Worm (Caenorhabditis elegans) whole organism, L1 larva: ENCODE measurements around the gene srh-100.

ENCODE experiments used
- Y116A8C.19 ChIP-seq: sonication (generic microtip); optimal IDR thresholded peaks from 2 replicates; lab custom pipeline; 2016; ENCODE audit warnings: missing compliant biosample characterization, missing genetic modification characterization, borderline replicate concordance
- aha-1 ChIP-seq: fragments of 150-350 bp; optimal IDR thresholded peaks from 2 replicates; lab custom pipeline; 2014; ENCODE audit warnings: missing biosample characterization, missing genetic modification characterization
- alr-1 ChIP-seq: fragments of 200-800 bp; sonication (Bioruptor generic); optimal IDR thresholded peaks from 2 replicates; lab custom pipeline; 2018; ENCODE audit warnings: borderline replicate concordance, mild to moderate bottlenecking, missing genetic modification characterization, missing compliant biosample characterization
- aly-2 ChIP-seq: fragments of 150-350 bp; optimal IDR thresholded peaks from 2 replicates; lab custom pipeline; 2014; ENCODE audit warnings: missing biosample characterization, missing genetic modification characterization
- blmp-1 ChIP-seq: fragments of 150-350 bp; optimal IDR thresholded peaks from 2 replicates; lab custom pipeline; 2014; ENCODE audit warnings: missing biosample characterization, missing genetic modification characterization
- ceh-8 ChIP-seq: fragments of 200-800 bp; sonication (Bioruptor generic); optimal IDR thresholded peaks from 2 replicates; lab custom pipeline; 2018; ENCODE audit warnings: mild to moderate bottlenecking, missing genetic modification characterization, moderate library complexity, missing compliant biosample characterization
- ceh-82 ChIP-seq, 3 experiments: fragments of 150-350 bp in 1 of 3; sonication (generic microtip) in 2 of 3; optimal IDR thresholded peaks; 2 replicates each; lab custom pipeline; 2014 to 2017; ENCODE audit warnings: missing biosample characterization in 3 of 3, missing genetic modification characterization in 3 of 3
- dpl-1 ChIP-seq, 3 experiments: fragments of 150-350 bp in 2 of 3; sonication (generic microtip) in 1 of 3; optimal IDR thresholded peaks; 2 replicates each; lab custom pipeline; 2014 to 2017; ENCODE audit warnings: missing biosample characterization in 3 of 3, missing genetic modification characterization in 3 of 3, missing genetic modification reagents in 3 of 3
- efl-1 ChIP-seq, 4 experiments: fragments of 150-350 bp; optimal IDR thresholded peaks in 3 of 4; peaks in 1 of 4; 1 replicate in 1 of 4; 2 replicates in 3 of 4; lab custom pipeline; 2014; ENCODE audit warnings: missing biosample characterization in 2 of 4, missing genetic modification characterization in 2 of 4, missing genetic modification reagents in 2 of 4
- efl-3 ChIP-seq: fragments of 200-800 bp; sonication (Bioruptor generic); optimal IDR thresholded peaks from 2 replicates; lab custom pipeline; 2018; ENCODE audit warnings: mild to moderate bottlenecking, missing genetic modification characterization, missing compliant biosample characterization
- egl-27 ChIP-seq, 2 experiments: fragments of 150-350 bp in 1 of 2; sonication (generic microtip); optimal IDR thresholded peaks; 3 replicates each; lab custom pipeline; 2017 to 2018; ENCODE audit warnings: missing biosample characterization in 2 of 2, missing genetic modification characterization in 2 of 2, missing genetic modification reagents in 2 of 2
- ets-5 ChIP-seq: fragments of 200-800 bp; sonication (Bioruptor generic); IDR thresholded peaks from 2 replicates; pipeline ENCODE4 v1.3.6; 2022; ENCODE audit warnings: missing genetic modification characterization, missing compliant biosample characterization
- grh-1 ChIP-seq: fragments of 200-800 bp; sonication (Bioruptor generic); IDR thresholded peaks from 2 replicates; pipeline ENCODE4 v1.3.6; 2022; ENCODE audit warnings: missing genetic modification reagents, missing genetic modification characterization, missing compliant biosample characterization
- hlh-17 ChIP-seq: fragments of 200-800 bp; sonication (Bioruptor generic); optimal IDR thresholded peaks from 2 replicates; lab custom pipeline; 2018; ENCODE audit warnings: missing genetic modification characterization, mild to moderate bottlenecking, missing compliant biosample characterization, moderate library complexity, borderline replicate concordance
- jun-1 ChIP-seq: fragments of 150-350 bp; optimal IDR thresholded peaks from 2 replicates; lab custom pipeline; 2014; ENCODE audit warnings: missing biosample characterization, missing genetic modification reagents, missing genetic modification characterization
- lin-14 ChIP-seq: fragments of 200-800 bp; sonication (Bioruptor generic); optimal IDR thresholded peaks from 2 replicates; lab custom pipeline; 2018; ENCODE audit warnings: mild to moderate bottlenecking, missing genetic modification characterization, moderate library complexity, missing compliant biosample characterization
- lin-35 ChIP-seq, 2 experiments: fragments of 150-350 bp; optimal IDR thresholded peaks; 2 replicates each; lab custom pipeline; 2014; ENCODE audit warnings: missing biosample characterization in 2 of 2, missing genetic modification characterization in 2 of 2, missing genetic modification reagents in 2 of 2
- lsy-2 ChIP-seq, 2 experiments: fragments of 150-350 bp; optimal IDR thresholded peaks; 2 replicates each; lab custom pipeline; 2014; ENCODE audit warnings: missing biosample characterization in 2 of 2, missing genetic modification characterization in 2 of 2
- mab-9 ChIP-seq: fragments of 200-800 bp; sonication (Bioruptor generic); IDR thresholded peaks from 2 replicates; pipeline ENCODE4 v1.3.6; 2022; ENCODE audit warnings: missing genetic modification reagents, missing genetic modification characterization, missing compliant biosample characterization
- mdl-1 ChIP-seq, 2 experiments: fragments of 150-350 bp; optimal IDR thresholded peaks; 2 replicates each; lab custom pipeline; 2014 to 2017; ENCODE audit warnings: missing biosample characterization in 2 of 2, missing genetic modification characterization in 2 of 2, inconsistent platforms in 1 of 2
- mef-2 ChIP-seq: fragments of 150-350 bp; optimal IDR thresholded peaks from 2 replicates; lab custom pipeline; 2014; ENCODE audit warnings: missing biosample characterization, missing genetic modification characterization
- nhr-19 ChIP-seq: fragments of 200-800 bp; sonication (Bioruptor generic); conservative IDR thresholded peaks from 2 replicates; pipeline ENCODE4 v1.3.6; 2022; ENCODE audit warnings: missing genetic modification characterization, missing compliant biosample characterization
- nhr-237 ChIP-seq: fragments of 150-350 bp; optimal IDR thresholded peaks from 2 replicates; lab custom pipeline; 2014; ENCODE audit warnings: missing biosample characterization, missing genetic modification characterization
- nhr-76 ChIP-seq: sonication (generic microtip); optimal IDR thresholded peaks from 2 replicates; lab custom pipeline; 2017; ENCODE audit warnings: missing biosample characterization, missing genetic modification characterization
- pax-3 ChIP-seq: fragments of 200-800 bp; sonication (Bioruptor generic); optimal IDR thresholded peaks from 2 replicates; lab custom pipeline; 2018; ENCODE audit warnings: mild to moderate bottlenecking, missing genetic modification characterization, moderate library complexity, missing compliant biosample characterization
- sox-4 ChIP-seq: sonication (generic microtip); optimal IDR thresholded peaks from 2 replicates; lab custom pipeline; 2016; ENCODE audit warnings: missing genetic modification characterization, missing compliant biosample characterization
- sptf-1 ChIP-seq: fragments of 150-350 bp; optimal IDR thresholded peaks from 2 replicates; lab custom pipeline; 2014; ENCODE audit warnings: missing biosample characterization, missing genetic modification characterization
- swsn-7 ChIP-seq: sonication (generic microtip); optimal IDR thresholded peaks from 2 replicates; lab custom pipeline; 2016; ENCODE audit warnings: missing genetic modification characterization, missing compliant biosample characterization
- tlp-1 ChIP-seq: fragments of 150-350 bp; optimal IDR thresholded peaks from 2 replicates; lab custom pipeline; 2014; ENCODE audit warnings: missing biosample characterization, missing genetic modification characterization
- unc-130 ChIP-seq: fragments of 150-350 bp; optimal IDR thresholded peaks from 2 replicates; lab custom pipeline; 2017; ENCODE audit warnings: missing biosample characterization, missing genetic modification characterization, inconsistent platforms
- unc-62 ChIP-seq: fragments of 150-350 bp; optimal IDR thresholded peaks from 2 replicates; lab custom pipeline; 2014; ENCODE audit warnings: missing biosample characterization, missing genetic modification reagents, missing genetic modification characterization
- unc-86 ChIP-seq: sonication (generic microtip); optimal IDR thresholded peaks from 2 replicates; lab custom pipeline; 2016; ENCODE audit warnings: missing genetic modification characterization, missing compliant biosample characterization
- zag-1 ChIP-seq: fragments of 150-350 bp; optimal IDR thresholded peaks from 2 replicates; lab custom pipeline; 2014; ENCODE audit warnings: missing biosample characterization, missing genetic modification characterization
- zip-4 ChIP-seq: fragments of 200-800 bp; sonication (Bioruptor generic); optimal IDR thresholded peaks from 2 replicates; lab custom pipeline; 2018; ENCODE audit warnings: mild to moderate bottlenecking, missing genetic modification characterization, moderate library complexity, missing compliant biosample characterization
- ztf-11 ChIP-seq, 2 experiments: sonication (generic microtip); optimal IDR thresholded peaks; 2 replicates each; lab custom pipeline; 2016 to 2017; ENCODE audit warnings: missing genetic modification characterization in 2 of 2, missing biosample characterization in 1 of 2, missing compliant biosample characterization in 1 of 2
- ztf-4 ChIP-seq: fragments of 150-350 bp; optimal IDR thresholded peaks from 2 replicates; lab custom pipeline; 2014; ENCODE audit warnings: missing biosample characterization, missing genetic modification characterization

srh-100 gene

DNA sequence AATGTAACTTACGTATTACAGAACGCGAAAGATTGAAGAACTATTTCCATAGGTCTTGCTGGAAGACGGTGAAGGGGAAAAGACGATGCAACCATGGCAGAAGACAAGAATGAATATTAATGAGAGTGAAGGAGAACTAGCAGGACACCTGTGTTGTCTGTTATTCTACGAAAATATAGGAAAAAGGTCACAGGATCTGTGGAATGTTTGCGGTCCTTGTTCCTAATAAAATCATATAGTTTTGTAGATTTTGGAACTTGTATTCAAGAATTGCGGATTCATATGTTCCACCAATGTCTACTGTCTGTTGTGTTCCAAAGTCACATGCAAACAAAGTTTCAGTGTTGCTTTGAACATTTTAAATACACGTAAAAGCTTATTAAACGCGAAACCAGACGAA lies 37.7 kb upstream of the srh-100 start, which contains the start of gene sdz-11:
Gene sdz-11, minus strand, starts transcription at position 101 of the 400 bp plus-strand sequence.
- TF ChIP-seq lin-14 (GFP tag; lab: Kevin White, UChicago) (no peak), zip-4 (GFP tag; lab: Kevin White, UChicago) (no peak), ceh-82 (tag; optimal IDR thresholded peaks at IDR 0.05; lab: Kevin White, UChicago) (no peak), unc-130 (tag; lab: Kevin White, UChicago) (no peak), mab-9 (GFP tag; lab: Robert Waterston, UW) (no peak), sox-4 (tag; lab: Kevin White, UChicago) (no peak), unc-86 (no peak), nhr-237 (tag; lab: Kevin White, UChicago) (no peak), blmp-1 (tag; lab: Kevin White, UChicago) (no peak), mef-2 (tag; lab: Kevin White, UChicago) (no peak), mdl-1 (tag; optimal IDR thresholded peaks at IDR 0.05; lab: Kevin White, UChicago) (no peak), ztf-4 (tag; lab: Kevin White, UChicago) (no peak), jun-1 (no peak), tlp-1 (tag; lab: Kevin White, UChicago) (no peak)
- TF ChIP-seq, all 84 proteins: peak for 0

DNA sequence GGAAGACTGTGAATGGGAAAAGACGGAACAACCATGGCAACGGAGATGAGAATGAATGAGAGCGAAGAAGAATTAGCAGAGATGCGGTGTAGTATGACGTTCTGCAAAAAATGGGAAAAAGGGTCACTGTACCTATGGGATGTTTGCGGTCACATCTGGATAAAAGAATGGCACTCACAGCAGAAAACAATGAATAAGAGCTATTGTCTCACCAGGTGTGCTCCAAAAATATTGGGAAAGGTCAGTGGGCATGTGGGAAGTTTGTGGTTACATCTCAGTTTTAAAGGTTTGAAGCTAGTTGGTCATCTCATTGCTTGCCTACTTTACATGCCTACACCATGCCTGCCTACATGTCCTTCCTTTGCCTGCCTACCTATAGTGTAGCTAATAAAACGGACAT lies 36.2 kb upstream of the srh-100 start, which contains the start of gene fbxb-91:
Gene fbxb-91, minus strand, starts transcription at position 101 of the 400 bp plus-strand sequence.
- TF ChIP-seq dpl-1 (GFP tag; optimal IDR thresholded peaks at IDR 0.05; lab: Kevin White, UChicago) (no peak), ets-5 (GFP tag; lab: Robert Waterston, UW) (no peak), Y116A8C.19 (no peak), hlh-17 (GFP tag; lab: Kevin White, UChicago) (no peak), sptf-1 (tag; lab: Kevin White, UChicago) (no peak), swsn-7 (tag; lab: Kevin White, UChicago) (no peak), ceh-8 (GFP tag; lab: Kevin White, UChicago) (no peak), grh-1 (no peak), efl-1 (optimal IDR thresholded peaks at IDR 0.05; lab: Kevin White, UChicago) (no peak), efl-1 (GFP tag; optimal IDR thresholded peaks at IDR 0.05 in 1 of 2; lab: Kevin White, UChicago) (no peak), jun-1 (no peak), zag-1 (tag; lab: Kevin White, UChicago) (no peak), aly-2 (tag; lab: Kevin White, UChicago) (no peak), efl-3 (GFP tag; lab: Kevin White, UChicago) (no peak), nhr-76 (no peak), lsy-2 (tag; optimal IDR thresholded peaks at IDR 0.05; lab: Kevin White, UChicago) (no peak), ztf-11 (tag; optimal IDR thresholded peaks at IDR 0.05; lab: Kevin White, UChicago) (no peak), blmp-1 (tag; lab: Kevin White, UChicago) (no peak), zip-4 (GFP tag; lab: Kevin White, UChicago) (no peak), unc-62 (GFP tag; lab: Kevin White, UChicago) (no peak)

DNA sequence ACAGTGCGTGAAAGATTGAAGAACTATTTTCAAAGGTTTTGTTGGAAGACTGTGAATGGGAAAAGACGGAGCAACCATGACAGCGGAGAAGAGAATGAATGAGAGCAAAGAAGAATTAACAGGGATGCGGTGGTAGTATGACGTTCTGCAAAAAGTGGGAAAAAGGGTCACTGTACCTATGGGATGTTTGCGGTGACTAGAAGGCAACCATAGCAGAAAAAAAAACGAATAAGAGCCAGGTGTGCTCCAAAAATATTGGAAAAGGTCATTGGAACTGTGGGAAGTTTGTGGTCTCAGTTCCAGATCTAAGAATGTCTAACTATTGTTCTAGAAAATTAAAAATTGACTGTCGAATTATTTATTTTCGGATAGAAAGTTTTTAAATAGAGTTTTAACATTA lies 34.2 kb upstream of the srh-100 start, which contains the start of gene fbxb-90:
Gene fbxb-90, minus strand, starts transcription at position 101 of the 400 bp plus-strand sequence.
- no peak for TF ChIP-seq egl-27 (tag; optimal IDR thresholded peaks at IDR 0.05; lab: Kevin White, UChicago)

DNA sequence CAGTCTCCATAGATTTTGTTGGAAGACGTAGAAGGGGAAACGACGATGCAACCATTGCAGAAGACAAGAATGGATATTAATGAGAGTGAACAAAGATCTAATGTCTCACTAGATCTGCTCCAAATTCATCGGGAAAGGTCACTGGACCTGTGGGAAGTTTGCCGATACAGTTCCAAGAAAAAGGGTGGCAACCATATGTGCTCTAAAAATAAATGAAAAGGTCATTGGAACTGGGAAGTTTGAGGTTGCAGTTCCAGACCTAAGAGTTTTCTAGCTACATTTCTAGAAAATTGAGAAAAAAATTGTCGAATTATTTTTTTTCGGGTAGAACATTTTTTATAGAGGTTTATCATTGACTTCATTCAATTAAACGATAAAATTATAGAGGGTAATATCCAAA lies 32.9 kb upstream of the srh-100 start, which contains the start of gene fbxb-92:
Gene fbxb-92, minus strand, starts transcription at position 101 of the 400 bp plus-strand sequence.
- TF ChIP-seq unc-130 (tag; lab: Kevin White, UChicago) (no peak), Y116A8C.19 (no peak), pax-3 (no peak), zip-4 (GFP tag; lab: Kevin White, UChicago) (no peak), lsy-2 (tag; optimal IDR thresholded peaks at IDR 0.05; lab: Kevin White, UChicago) (no peak), aha-1 (tag; lab: Kevin White, UChicago) (no peak), aly-2 (tag; lab: Kevin White, UChicago) (no peak), nhr-19 (GFP tag; lab: Robert Waterston, UW) (no peak), jun-1 (no peak), alr-1 (tag; lab: Kevin White, UChicago) (no peak), lin-35 (GFP tag; optimal IDR thresholded peaks at IDR 0.05; lab: Kevin White, UChicago) (no peak), sox-4 (tag; lab: Kevin White, UChicago) (no peak), grh-1 (no peak), egl-27 (tag; optimal IDR thresholded peaks at IDR 0.05; lab: Kevin White, UChicago) (no peak)
